Worm (Caenorhabditis elegans) whole organism, L4 larva: ENCODE measurements around the gene pde-12.
A peak's percentile ranks its signal among the peaks of the same experiment; 100 is the strongest.

Source experiments
- F10B5.3 ChIP-seq: sonication (generic microtip); optimal IDR thresholded peaks from 2 replicates; lab custom pipeline; 2016; ENCODE audit warnings: mild to moderate bottlenecking, missing genetic modification characterization, missing compliant biosample characterization
- F26F4.8 ChIP-seq: fragments of 200-800 bp; sonication (Bioruptor generic); conservative IDR thresholded peaks from 2 replicates; pipeline ENCODE4 v1.3.6; 2022; ENCODE audit warnings: missing genetic modification characterization, missing compliant biosample characterization
- F37D6.2 ChIP-seq: sonication (generic microtip); optimal IDR thresholded peaks from 2 replicates; lab custom pipeline; 2016; ENCODE audit warnings: mild to moderate bottlenecking, missing genetic modification characterization, missing compliant biosample characterization
- F49E8.2 ChIP-seq: sonication (generic microtip); optimal IDR thresholded peaks from 2 replicates; lab custom pipeline; 2016; ENCODE audit warnings: missing compliant biosample characterization, mild to moderate bottlenecking, missing genetic modification characterization, borderline replicate concordance
- T26A8.4 ChIP-seq: fragments of 200-800 bp; sonication (Bioruptor generic); IDR thresholded peaks from 2 replicates; pipeline ENCODE4 v1.3.6; 2022; ENCODE audit warnings: missing genetic modification characterization, missing compliant biosample characterization
- Y105C5A.15 ChIP-seq: fragments of 200-800 bp; sonication (Bioruptor generic); IDR thresholded peaks from 2 replicates; pipeline ENCODE4 v1.3.6; 2022; ENCODE audit warnings: missing genetic modification characterization, missing compliant biosample characterization
- Y5F2A.4 ChIP-seq: fragments of 200-800 bp; sonication (Bioruptor generic); optimal IDR thresholded peaks from 2 replicates; lab custom pipeline; 2018; ENCODE audit warnings: mild to moderate bottlenecking, missing genetic modification characterization, missing compliant biosample characterization
- ZK546.5 ChIP-seq, 2 experiments: sonication (generic microtip); optimal IDR thresholded peaks; 2 replicates each; lab custom pipeline; 2017; ENCODE audit warnings: missing biosample characterization in 2 of 2, missing genetic modification characterization in 2 of 2
- aly-2 ChIP-seq: sonication (generic microtip); optimal IDR thresholded peaks from 2 replicates; lab custom pipeline; 2018; ENCODE audit warnings: missing biosample characterization, missing genetic modification characterization
- ama-1 ChIP-seq: fragments of 150-350 bp; optimal IDR thresholded peaks from 2 replicates; lab custom pipeline; 2014; ENCODE audit warnings: inconsistent platforms, mixed read lengths
- arid-1 ChIP-seq: fragments of 200-800 bp; sonication (Bioruptor generic); conservative IDR thresholded peaks from 2 replicates; pipeline ENCODE4 v1.3.6; 2022; ENCODE audit warnings: missing genetic modification reagents, missing genetic modification characterization, missing compliant biosample characterization
- attf-4 ChIP-seq: sonication (generic microtip); optimal IDR thresholded peaks from 3 replicates; lab custom pipeline; 2017; ENCODE audit warnings: missing biosample characterization, missing genetic modification characterization
- ceh-28 ChIP-seq: fragments of 150-350 bp; optimal IDR thresholded peaks from 2 replicates; lab custom pipeline; 2014; ENCODE audit warnings: missing biosample characterization, missing genetic modification reagents, missing genetic modification characterization
- ceh-62 ChIP-seq: sonication (generic microtip); optimal IDR thresholded peaks from 2 replicates; lab custom pipeline; 2017; ENCODE audit warnings: missing biosample characterization, missing genetic modification characterization
- ceh-82 ChIP-seq: sonication (generic microtip); optimal IDR thresholded peaks from 2 replicates; lab custom pipeline; 2017; ENCODE audit warnings: missing biosample characterization, missing genetic modification characterization
- daf-16 ChIP-seq, 3 experiments: sonication (generic microtip); optimal IDR thresholded peaks; 2 replicates each; lab custom pipeline; 2016 to 2017; ENCODE audit warnings: missing genetic modification characterization in 3 of 3, missing genetic modification reagents in 3 of 3, mild to moderate bottlenecking in 2 of 3, missing compliant biosample characterization in 2 of 3, missing biosample characterization in 1 of 3, moderate library complexity in 1 of 3
- daf-8 ChIP-seq: fragments of 200-800 bp; sonication (Bioruptor generic); IDR thresholded peaks from 2 replicates; pipeline ENCODE4 v1.3.6; 2022; ENCODE audit warnings: missing genetic modification characterization, missing compliant biosample characterization
- dmd-6 ChIP-seq: fragments of 200-800 bp; sonication (Bioruptor generic); IDR thresholded peaks from 2 replicates; pipeline ENCODE4 v1.3.6; 2022; ENCODE audit warnings: missing genetic modification reagents, missing genetic modification characterization, missing compliant biosample characterization
- dmd-9 ChIP-seq: fragments of 200-800 bp; sonication (Bioruptor generic); IDR thresholded peaks from 2 replicates; pipeline ENCODE4 v1.3.6; 2022; ENCODE audit warnings: missing genetic modification reagents, missing genetic modification characterization, missing compliant biosample characterization
- duxl-1 ChIP-seq: sonication (generic microtip); optimal IDR thresholded peaks from 2 replicates; lab custom pipeline; 2016; ENCODE audit warnings: mild to moderate bottlenecking, missing genetic modification characterization, moderate library complexity, missing compliant biosample characterization; ENCODE audit not compliant: poor library complexity
- fos-1 ChIP-seq: fragments of 150-350 bp; optimal IDR thresholded peaks from 2 replicates; lab custom pipeline; 2014; ENCODE audit warnings: missing biosample characterization, missing genetic modification characterization
- gei-8 ChIP-seq: fragments of 200-800 bp; sonication (Bioruptor generic); optimal IDR thresholded peaks from 2 replicates; lab custom pipeline; 2018; ENCODE audit warnings: mild to moderate bottlenecking, missing genetic modification characterization, missing compliant biosample characterization
- hif-1 ChIP-seq, 2 experiments: sonication (generic microtip); optimal IDR thresholded peaks; 2 replicates each; lab custom pipeline; 2016 to 2017; ENCODE audit warnings: missing compliant biosample characterization in 2 of 2, missing genetic modification characterization in 2 of 2, missing genetic modification reagents in 2 of 2, missing genotype in 2 of 2, mild to moderate bottlenecking in 1 of 2
- hlh-30 ChIP-seq: sonication (generic microtip); optimal IDR thresholded peaks from 2 replicates; lab custom pipeline; 2017; ENCODE audit warnings: antibody characterized with exemption, mild to moderate bottlenecking, missing genetic modification characterization, missing compliant biosample characterization; ENCODE audit not compliant: insufficient read depth
- hmg-1.1 ChIP-seq: fragments of 200-800 bp; sonication (Bioruptor generic); IDR thresholded peaks from 2 replicates; pipeline ENCODE4 v1.3.6; 2022; ENCODE audit warnings: missing genetic modification reagents, missing genetic modification characterization, missing compliant biosample characterization
- lin-1 ChIP-seq: fragments of 200-800 bp; sonication (Bioruptor generic); IDR thresholded peaks from 2 replicates; pipeline ENCODE4 v1.3.6; 2022; ENCODE audit warnings: missing genetic modification reagents, missing genetic modification characterization, missing compliant biosample characterization
- lin-29 ChIP-seq: fragments of 200-800 bp; sonication (Bioruptor generic); IDR thresholded peaks from 2 replicates; pipeline ENCODE4 v1.3.6; 2022; ENCODE audit warnings: missing genetic modification reagents, missing genetic modification characterization, missing compliant biosample characterization
- lin-39 ChIP-seq: fragments of 150-350 bp; optimal IDR thresholded peaks from 2 replicates; lab custom pipeline; 2014; ENCODE audit warnings: missing biosample characterization, missing genetic modification reagents, missing genetic modification characterization
- madf-5 ChIP-seq, 2 experiments: fragments of 200-800 bp; sonication (Bioruptor generic); IDR thresholded peaks; 2 replicates each; pipeline ENCODE4 v1.3.6; 2022; ENCODE audit warnings: missing compliant biosample characterization in 2 of 2, missing genetic modification characterization in 2 of 2
- madf-9 ChIP-seq: fragments of 200-800 bp; sonication (Bioruptor generic); conservative IDR thresholded peaks from 2 replicates; pipeline ENCODE4 v1.3.6; 2022; ENCODE audit warnings: missing genetic modification reagents, missing genetic modification characterization, missing compliant biosample characterization
- mdl-1 ChIP-seq, 2 experiments: fragments of 150-350 bp in 1 of 2; sonication (generic microtip) in 1 of 2; optimal IDR thresholded peaks; 2 replicates each; lab custom pipeline; 2014 to 2017; ENCODE audit warnings: missing biosample characterization in 2 of 2, missing genetic modification characterization in 2 of 2
- mes-2 ChIP-seq: sonication (generic microtip); optimal IDR thresholded peaks from 2 replicates; lab custom pipeline; 2016; ENCODE audit warnings: missing genotype, mild to moderate bottlenecking, missing genetic modification characterization, missing compliant biosample characterization; ENCODE audit not compliant: poor library complexity, severe bottlenecking
- nhr-11 ChIP-seq: fragments of 150-350 bp; optimal IDR thresholded peaks from 2 replicates; lab custom pipeline; 2014; ENCODE audit warnings: missing biosample characterization, missing genetic modification characterization
- nhr-28 ChIP-seq: fragments of 150-350 bp; optimal IDR thresholded peaks from 2 replicates; lab custom pipeline; 2014; ENCODE audit warnings: missing biosample characterization, missing genetic modification characterization
- nhr-48 ChIP-seq: sonication (generic microtip); optimal IDR thresholded peaks from 2 replicates; lab custom pipeline; 2016; ENCODE audit warnings: mild to moderate bottlenecking, missing genetic modification characterization, missing compliant biosample characterization
- nhr-6 ChIP-seq: fragments of 150-350 bp; optimal IDR thresholded peaks from 2 replicates; lab custom pipeline; 2014; ENCODE audit warnings: missing biosample characterization, missing genetic modification characterization
- nhr-76 ChIP-seq: fragments of 150-350 bp; optimal IDR thresholded peaks from 2 replicates; lab custom pipeline; 2014; ENCODE audit warnings: missing biosample characterization, missing genetic modification characterization
- nhr-77 ChIP-seq: fragments of 150-350 bp; optimal IDR thresholded peaks from 2 replicates; lab custom pipeline; 2014; ENCODE audit warnings: missing biosample characterization, missing genetic modification characterization
- pha-4 ChIP-seq, 2 experiments: fragments of 150-350 bp in 1 of 2; fragments of 200-800 bp in 1 of 2; sonication (Bioruptor generic) in 1 of 2; IDR thresholded peaks in 1 of 2; optimal IDR thresholded peaks in 1 of 2; 2 replicates each; pipeline versions ENCODE4 v1.3.6 to Lab custom; 2014 to 2022; ENCODE audit warnings: missing genetic modification characterization in 2 of 2, missing genetic modification reagents in 2 of 2, missing biosample characterization in 1 of 2, missing compliant biosample characterization in 1 of 2
- pqm-1 ChIP-seq: sonication (generic microtip); optimal IDR thresholded peaks from 2 replicates; lab custom pipeline; 2017; ENCODE audit warnings: missing biosample characterization, missing genetic modification characterization
- rbr-2 ChIP-seq: sonication (generic microtip); optimal IDR thresholded peaks from 2 replicates; lab custom pipeline; 2016; ENCODE audit warnings: missing genotype, missing genetic modification characterization, missing compliant biosample characterization
- snpc-1.2 ChIP-seq: fragments of 200-800 bp; sonication (Bioruptor generic); IDR thresholded peaks from 2 replicates; pipeline ENCODE4 v1.3.6; 2022; ENCODE audit warnings: missing genetic modification reagents, missing genetic modification characterization, missing compliant biosample characterization
- snpc-4 ChIP-seq: fragments of 150-350 bp; optimal IDR thresholded peaks from 2 replicates; lab custom pipeline; 2014; ENCODE audit warnings: missing biosample characterization, missing genetic modification characterization
- spr-3 ChIP-seq: fragments of 200-800 bp; sonication (Bioruptor generic); optimal IDR thresholded peaks from 2 replicates; lab custom pipeline; 2018; ENCODE audit warnings: mild to moderate bottlenecking, missing genetic modification characterization, missing compliant biosample characterization
- tag-97 ChIP-seq: fragments of 200-800 bp; sonication (Bioruptor generic); IDR thresholded peaks from 2 replicates; pipeline ENCODE4 v1.3.6; 2022; ENCODE audit warnings: missing genetic modification characterization, missing compliant biosample characterization
- unc-130 ChIP-seq: sonication (generic microtip); optimal IDR thresholded peaks from 2 replicates; lab custom pipeline; 2016; ENCODE audit warnings: missing genetic modification reagents, missing genetic modification characterization, missing compliant biosample characterization
- unc-39 ChIP-seq: sonication (generic microtip); optimal IDR thresholded peaks from 2 replicates; lab custom pipeline; 2017; ENCODE audit warnings: missing biosample characterization, missing genetic modification characterization
- vab-7 ChIP-seq: fragments of 200-800 bp; sonication (Bioruptor generic); IDR thresholded peaks from 2 replicates; pipeline ENCODE4 v1.3.6; 2022; ENCODE audit warnings: missing genetic modification reagents, missing genetic modification characterization, missing compliant biosample characterization
- zfp-3 ChIP-seq: fragments of 200-800 bp; sonication (Bioruptor generic); conservative IDR thresholded peaks from 2 replicates; pipeline ENCODE4 v1.3.6; 2022; ENCODE audit warnings: missing genetic modification reagents, missing genetic modification characterization, missing compliant biosample characterization
- ztf-7 ChIP-seq: fragments of 150-350 bp; optimal IDR thresholded peaks from 2 replicates; lab custom pipeline; 2014; ENCODE audit warnings: missing biosample characterization, missing genetic modification characterization

The pde-12 gene

DNA sequence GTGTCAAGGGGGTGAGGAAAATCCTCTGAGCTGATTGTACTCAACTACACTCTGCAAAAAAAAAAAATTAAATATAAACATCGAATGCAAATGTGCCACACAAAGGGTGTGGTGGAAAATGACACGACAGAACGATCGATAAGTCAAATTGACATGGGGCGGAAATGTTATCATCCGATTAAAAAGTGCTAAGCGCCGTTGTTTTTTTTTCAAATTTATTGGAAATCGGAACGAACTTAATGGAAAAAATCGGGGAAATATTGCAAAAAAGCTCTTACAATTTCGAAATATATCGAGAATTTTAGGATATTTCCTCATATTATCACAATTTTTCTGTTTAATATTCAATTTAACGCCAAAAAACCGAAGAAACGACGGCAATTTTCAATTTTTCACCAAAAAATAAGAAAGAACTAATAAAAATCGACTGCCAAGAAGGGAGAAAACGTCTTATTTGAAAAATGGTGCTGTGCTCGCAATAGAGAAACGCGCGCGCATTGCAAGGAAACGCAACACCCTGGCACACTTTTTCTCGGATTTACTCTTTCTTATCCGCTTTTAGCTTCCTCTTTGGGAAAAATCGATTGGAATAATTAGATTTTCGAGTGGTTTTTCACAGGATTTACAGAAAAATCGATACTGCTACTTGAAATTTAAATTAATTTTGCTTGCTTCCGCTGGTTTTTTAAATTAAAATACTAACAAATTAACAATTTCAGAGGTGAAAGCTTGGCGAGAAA lies 24.0 kb upstream of the pde-12 start, which contains the start of the genes cey-4 and vps-50 (continued):
- no peak for TF ChIP-seq vab-7
- TF ChIP-seq F26F4.8 (GFP tag; lab: Robert Waterston, UW) = no peak
- TF ChIP-seq ceh-82 (tag; lab: Kevin White, UChicago) = no peak
- TF ChIP-seq daf-8 (GFP tag; lab: Robert Waterston, UW) = no peak
- no peak for TF ChIP-seq tag-97
- TF ChIP-seq nhr-11 (tag; lab: Kevin White, UChicago) = peak; percentile 5
- TF ChIP-seq hmg-1.1 = no peak
- no peak for TF ChIP-seq F10B5.3
- TF ChIP-seq T26A8.4 (GFP tag; lab: Robert Waterston, UW) = no peak
- no peak for TF ChIP-seq F49E8.2
- no peak for TF ChIP-seq ama-1 (lab: Kevin White, UChicago)
- peak; percentile 12 for TF ChIP-seq hlh-30 (tag; lab: Kevin White, UChicago)
- peak; percentile 64 for TF ChIP-seq mes-2 (tag; lab: Kevin White, UChicago)
- no peak for TF ChIP-seq ceh-62 (tag; lab: Kevin White, UChicago)
- peak; percentile 28; the same call in 1 of the 2 replicates for TF ChIP-seq dmd-6 (GFP tag; lab: Robert Waterston, UW)
- no peak for TF ChIP-seq rbr-2 (tag; lab: Kevin White, UChicago)
- no peak for TF ChIP-seq pqm-1
- TF ChIP-seq nhr-28 (tag; lab: Kevin White, UChicago) = no peak
- no peak for TF ChIP-seq ZK546.5 (tag; optimal IDR thresholded peaks at IDR 0.05; lab: Kevin White, UChicago)
- TF ChIP-seq zfp-3 (GFP tag; lab: Robert Waterston, UW) = no peak
- no peak for TF ChIP-seq unc-130 (GFP tag; lab: Kevin White, UChicago)
- TF ChIP-seq attf-4 (tag; lab: Kevin White, UChicago) = no peak
- TF ChIP-seq Y5F2A.4 (GFP tag; lab: Kevin White, UChicago) = no peak
- TF ChIP-seq lin-39 = no peak
- no peak for TF ChIP-seq hif-1 (tag; optimal IDR thresholded peaks at IDR 0.05; lab: Kevin White, UChicago)
- TF ChIP-seq aly-2 (tag; lab: Kevin White, UChicago) = no peak
- no peak for TF ChIP-seq pha-4 (GFP tag; IDR thresholded peaks at IDR 0.05; lab: Robert Waterston, UW)
- no peak for TF ChIP-seq pha-4 (tag; optimal IDR thresholded peaks at IDR 0.05; lab: Kevin White, UChicago)
- TF ChIP-seq madf-5 (GFP tag; IDR thresholded peaks at IDR 0.05; lab: Robert Waterston, UW) = no peak
- TF ChIP-seq arid-1 (GFP tag; lab: Robert Waterston, UW) = no peak
- TF ChIP-seq snpc-1.2 = no peak
- no peak for TF ChIP-seq ztf-7 (tag; lab: Kevin White, UChicago)
- TF ChIP-seq dmd-9 (GFP tag; lab: Robert Waterston, UW) = no peak
- no peak for TF ChIP-seq spr-3 (GFP tag; lab: Kevin White, UChicago)
- TF ChIP-seq nhr-77 (tag; lab: Kevin White, UChicago) = no peak
- no peak for TF ChIP-seq nhr-6 (tag; lab: Kevin White, UChicago)
- TF ChIP-seq duxl-1 = no peak
- TF ChIP-seq nhr-76 (tag; lab: Kevin White, UChicago) = no peak
- TF ChIP-seq lin-29 (GFP tag; lab: Robert Waterston, UW) = no peak
- no peak for TF ChIP-seq lin-1 (GFP tag; lab: Robert Waterston, UW)
- no peak for TF ChIP-seq gei-8 (GFP tag; lab: Kevin White, UChicago)
- no peak for TF ChIP-seq unc-39 (tag; lab: Kevin White, UChicago)
- no peak for TF ChIP-seq mdl-1 (tag; optimal IDR thresholded peaks at IDR 0.05; lab: Kevin White, UChicago)
- TF ChIP-seq madf-9 (GFP tag; lab: Robert Waterston, UW) = no peak
- TF ChIP-seq daf-16 (GFP tag; optimal IDR thresholded peaks at IDR 0.05; lab: Kevin White, UChicago) = no peak
- TF ChIP-seq daf-16 (tag; optimal IDR thresholded peaks at IDR 0.05; lab: Kevin White, UChicago) = no peak
- TF ChIP-seq F37D6.2 = no peak
- no peak for TF ChIP-seq Y105C5A.15
- no peak for TF ChIP-seq nhr-48 (tag; lab: Kevin White, UChicago)
- no peak for TF ChIP-seq fos-1
- peak; percentile 50 for TF ChIP-seq ceh-28
- no peak for TF ChIP-seq snpc-4
